Fruit fly (Drosophila melanogaster): ENCODE measurements around the gene LManIII.

LManIII gene

DNA sequence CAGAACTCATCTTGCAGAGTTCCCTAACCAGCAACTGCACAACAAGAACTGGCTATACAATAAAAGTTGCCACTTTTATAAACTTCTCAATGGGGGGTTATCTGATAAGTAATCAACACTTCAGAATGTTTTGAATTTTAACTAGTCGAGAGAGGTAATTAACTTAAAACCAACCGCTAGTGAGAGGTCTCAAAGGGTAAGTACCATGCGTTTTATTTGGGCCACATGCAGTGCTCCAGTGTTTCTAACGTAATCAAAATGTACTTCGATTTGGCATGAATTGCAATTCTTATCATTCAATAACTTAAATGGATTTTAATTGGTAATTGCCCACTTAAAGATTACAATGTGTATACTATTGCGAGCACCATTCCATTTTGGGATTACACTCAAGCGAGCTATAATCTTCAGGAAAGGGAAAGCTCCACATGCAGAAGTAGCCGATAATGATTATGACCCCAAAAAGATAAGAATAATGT lies at the start of gene LManIII:
LManIII (minus strand) TSS at position 51 of the 479 bp plus-strand sequence.
- TF ChIP-seq CTCF (optimal IDR thresholded peaks at IDR 0.05) (no peak), CG8478 (optimal IDR thresholded peaks at IDR 0.05) (no peak)

- TF ChIP-seq CG8478 (optimal IDR thresholded peaks at IDR 0.05) (no peak), CTCF (optimal IDR thresholded peaks at IDR 0.05) (no peak)
Measured at dm6 chr2L:8817343-8817742, 48.8 kb upstream of the LManIII start.

DNA sequence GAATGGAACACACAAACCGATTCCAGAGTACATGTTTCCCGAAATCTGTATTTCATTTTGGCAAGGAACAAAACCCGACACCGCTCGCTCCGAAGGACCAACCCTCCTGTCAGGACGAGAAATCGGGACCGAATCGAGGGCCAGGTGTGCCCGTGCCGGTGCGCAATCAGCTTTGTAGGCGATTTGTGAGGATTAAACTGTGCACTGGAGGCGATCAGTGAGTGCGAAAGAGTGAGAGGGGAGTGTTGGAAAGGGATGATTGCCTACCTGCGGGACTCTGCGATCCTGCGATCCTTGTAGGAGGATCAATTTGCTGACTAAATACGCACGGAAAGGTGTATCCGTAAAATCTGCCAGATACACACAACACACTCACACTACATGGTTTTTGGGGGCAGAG lies 41.3 kb upstream of the LManIII start:
- TF ChIP-seq CG8478 (optimal IDR thresholded peaks at IDR 0.05) = no peak
- no peak for TF ChIP-seq CTCF (optimal IDR thresholded peaks at IDR 0.05)

- no peak for TF ChIP-seq CG8478 (optimal IDR thresholded peaks at IDR 0.05)
- TF ChIP-seq CTCF (optimal IDR thresholded peaks at IDR 0.05) = no peak
Measured at dm6 chr2L:8804128-8804527, 35.6 kb upstream of the LManIII start.

DNA sequence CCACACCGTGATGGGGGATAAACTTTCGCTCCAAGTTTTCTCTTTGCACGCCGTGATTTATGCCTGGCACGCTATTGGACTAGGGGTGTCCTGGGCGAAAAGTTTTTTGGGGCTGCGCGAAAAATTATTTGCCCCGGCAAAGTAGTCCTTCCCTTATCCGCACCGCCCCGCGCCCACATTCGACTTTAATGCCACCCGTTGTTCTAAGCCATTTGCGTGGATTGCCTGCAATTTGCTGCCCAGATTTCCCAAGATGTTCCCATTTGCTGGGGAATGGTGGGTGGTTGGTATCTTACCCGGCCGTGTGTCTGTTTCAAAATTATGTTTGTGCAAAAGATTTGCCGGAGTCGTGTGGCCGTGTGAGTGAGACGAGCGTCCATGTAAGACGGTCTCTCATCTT lies 30.5 kb upstream of the LManIII start:
- TF ChIP-seq CTCF (optimal IDR thresholded peaks at IDR 0.05) (no peak), CG8478 (optimal IDR thresholded peaks at IDR 0.05) (no peak)

DNA sequence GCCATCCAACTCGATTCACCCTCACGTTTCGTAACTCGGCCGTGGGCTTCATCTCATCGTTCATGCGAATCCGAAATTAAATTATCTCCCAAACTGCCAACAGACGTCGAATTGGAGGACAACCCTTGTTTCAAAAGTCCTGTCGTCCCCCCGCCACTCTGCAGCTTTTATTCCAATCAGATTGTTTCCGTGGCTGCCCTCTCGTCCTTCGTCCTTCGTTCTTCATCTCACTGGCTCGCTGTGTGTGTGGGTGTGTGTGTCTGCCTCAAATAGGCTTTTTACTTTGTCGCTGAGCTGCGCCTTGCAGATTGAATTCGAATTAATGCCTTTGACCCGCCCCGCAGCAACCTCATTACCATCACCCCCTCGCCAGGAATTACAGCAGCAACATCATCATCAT lies 25.6 kb upstream of the LManIII start:
- TF ChIP-seq CG8478 (optimal IDR thresholded peaks at IDR 0.05) = no peak
- TF ChIP-seq CTCF (optimal IDR thresholded peaks at IDR 0.05) = no peak

DNA sequence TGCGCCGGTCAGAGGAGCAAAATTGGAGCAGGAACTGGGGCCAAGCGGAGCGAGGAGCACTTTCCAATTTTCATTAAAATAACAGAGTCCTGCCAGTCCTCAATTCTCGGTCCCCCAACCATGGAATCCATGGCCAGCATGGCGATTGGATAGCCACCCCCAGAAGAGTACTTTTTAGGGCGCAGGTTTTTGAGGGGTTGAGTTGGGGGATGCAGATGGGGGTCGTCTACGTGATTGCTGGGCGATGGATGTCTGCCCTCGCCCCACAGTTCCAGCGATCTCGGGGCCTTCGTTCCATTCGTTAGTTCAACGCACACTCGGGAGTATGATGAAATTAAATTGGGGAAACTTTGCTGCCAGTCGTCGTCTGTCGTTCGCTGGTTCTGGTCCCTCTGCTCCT lies 23.2 kb upstream of the LManIII start:
- TF ChIP-seq CTCF (optimal IDR thresholded peaks at IDR 0.05) = no peak
- no peak for TF ChIP-seq CG8478 (optimal IDR thresholded peaks at IDR 0.05)

dm6 chr2L:8787575-8787974 lies 19.1 kb upstream of the LManIII start:
- TF ChIP-seq CTCF (optimal IDR thresholded peaks at IDR 0.05) (no peak), CG8478 (optimal IDR thresholded peaks at IDR 0.05) (no peak)

dm6 chr2L:8784731-8785130 lies 16.2 kb upstream of the LManIII start:
- TF ChIP-seq CG8478 (optimal IDR thresholded peaks at IDR 0.05) (no peak), CTCF (optimal IDR thresholded peaks at IDR 0.05) (no peak)

DNA sequence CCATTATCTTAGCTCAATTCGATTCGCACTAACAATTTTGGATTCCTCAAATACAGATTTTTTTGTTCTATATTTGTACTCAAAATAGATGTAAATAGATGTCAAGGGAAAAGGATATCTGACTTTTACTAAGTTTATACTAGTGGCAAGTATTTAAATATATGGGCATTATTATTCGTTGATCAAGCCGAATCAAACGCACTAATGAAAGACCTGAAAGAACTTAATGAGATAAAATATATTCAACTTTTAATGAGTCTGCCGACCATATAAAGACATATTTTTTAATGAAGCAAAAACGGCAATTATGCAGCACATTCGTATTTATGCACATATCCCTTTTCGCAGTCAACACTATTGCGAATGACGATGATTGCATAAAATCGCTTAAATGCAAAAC lies 13.9 kb upstream of the LManIII start, which contains the start of gene CG42710:
CG42710 (minus strand) TSS at position 101 of the 400 bp plus-strand sequence.
- TF ChIP-seq CTCF (optimal IDR thresholded peaks at IDR 0.05) = no peak
- no peak for TF ChIP-seq CG8478 (optimal IDR thresholded peaks at IDR 0.05)

- TF ChIP-seq CG8478 (optimal IDR thresholded peaks at IDR 0.05) (no peak), CTCF (optimal IDR thresholded peaks at IDR 0.05) (no peak)
Measured at dm6 chr2L:8781152-8781551, 12.6 kb upstream of the LManIII start, which contains the start of gene LManVI. LManVI (minus strand) TSS chr2L:8781252.

DNA sequence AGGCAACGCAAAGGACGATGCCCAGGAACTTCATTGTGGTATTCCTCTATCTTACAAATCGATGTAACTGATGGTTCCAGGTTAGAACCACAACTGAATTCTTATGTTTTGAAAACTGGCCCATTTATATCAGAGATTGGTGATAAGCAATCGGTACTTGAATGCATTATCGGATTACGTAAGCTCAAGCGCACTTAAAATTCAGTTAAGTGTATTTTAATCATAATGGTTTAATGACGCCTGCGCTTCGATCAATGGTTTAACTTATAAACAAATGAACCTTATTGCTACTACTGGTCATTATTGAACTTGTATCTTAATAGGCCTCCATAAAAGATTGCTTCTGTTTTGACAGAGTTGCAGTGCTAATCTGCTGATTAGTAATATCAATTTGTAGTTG lies 7.7 kb upstream of the LManIII start, which contains the start of gene LManV:
LManV (minus strand) TSS at position 101 of the 400 bp plus-strand sequence.
- TF ChIP-seq CG8478 (optimal IDR thresholded peaks at IDR 0.05) (no peak), CTCF (optimal IDR thresholded peaks at IDR 0.05) (no peak)

dm6 chr2L:8772244-8772643 lies 3.7 kb upstream of the LManIII start, which contains the start of gene LManIV:
LManIV (minus strand) TSS chr2L:8772344.
- TF ChIP-seq CG8478 (optimal IDR thresholded peaks at IDR 0.05) = no peak
- TF ChIP-seq CTCF (optimal IDR thresholded peaks at IDR 0.05) = no peak

DNA sequence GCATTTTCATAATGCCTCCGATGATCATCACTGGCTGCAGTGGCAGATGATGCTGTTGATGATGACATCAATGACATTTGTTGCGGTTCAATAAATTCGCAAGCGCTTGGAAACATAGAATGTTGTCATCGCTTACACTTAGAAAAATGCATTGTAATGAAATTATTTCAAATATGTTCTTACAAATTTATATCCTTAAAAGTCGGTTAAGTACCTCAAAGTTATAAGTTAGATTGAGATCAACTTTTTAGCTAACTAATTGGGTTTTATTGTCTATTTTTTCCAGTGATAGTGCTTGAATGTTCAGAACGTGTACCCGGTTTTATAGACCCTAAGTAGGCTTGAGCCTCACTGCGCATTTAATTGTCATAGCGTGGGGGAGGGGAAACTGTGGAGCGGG lies 5.7 kb downstream of the LManIII start:
- TF ChIP-seq CTCF (optimal IDR thresholded peaks at IDR 0.05) (no peak), CG8478 (optimal IDR thresholded peaks at IDR 0.05) (no peak)

- TF ChIP-seq CG8478 (optimal IDR thresholded peaks at IDR 0.05) = no peak
- TF ChIP-seq CTCF (optimal IDR thresholded peaks at IDR 0.05) = no peak
Measured at dm6 chr2L:8752022-8752421, 16.5 kb downstream of the LManIII start, which contains the start of the genes CG45307 and CG12438. CG45307 (minus strand) TSS chr2L:8752122. CG12438 (plus strand) TSS chr2L:8752285.

- no peak for TF ChIP-seq CTCF (optimal IDR thresholded peaks at IDR 0.05)
- no peak for TF ChIP-seq CG8478 (optimal IDR thresholded peaks at IDR 0.05)
Measured at dm6 chr2L:8747480-8747879, 21.0 kb downstream of the LManIII start.

dm6 chr2L:8746350-8746759 lies 22.2 kb downstream of the LManIII start:
- TF ChIP-seq CG8478 (optimal IDR thresholded peaks at IDR 0.05) (no peak), CTCF (optimal IDR thresholded peaks at IDR 0.05) (no peak)
